Fruit fly (Drosophila melanogaster): Measurements from ENCODE around the gene Tengl2.
A peak's percentile ranks its signal among the peaks of the same experiment; 100 is the strongest.

Tengl2 gene

dm6 chr2L:2236722-2237121, 2.5 kb downstream of the Tengl2 start, which contains the start of gene Sec24CD (continued):
- no peak for TF ChIP-seq CG12155 (GFP tag; optimal IDR thresholded peaks at IDR 0.05)
- TF ChIP-seq CG11696 (GFP tag; IDR thresholded peaks at IDR 0.05) = no peak
- no peak for TF ChIP-seq CG17568 (GFP tag; optimal IDR thresholded peaks at IDR 0.05)
- TF ChIP-seq Hand (GFP tag; optimal IDR thresholded peaks at IDR 0.05) = no peak
- TF ChIP-seq Opbp (GFP tag; IDR thresholded peaks at IDR 0.05; ENCODE audit: partially characterized antibody) = peak; percentile 92; the same call in 2 of the 3 replicates
- TF ChIP-seq cg (GFP tag; optimal IDR thresholded peaks at IDR 0.05) = no peak
- no peak for TF ChIP-seq Bteb2 (GFP tag; optimal IDR thresholded peaks at IDR 0.05)
- TF ChIP-seq pho (GFP tag; optimal IDR thresholded peaks at IDR 0.05) = no peak
- no peak for TF ChIP-seq CG11085 (GFP tag; IDR thresholded peaks at IDR 0.05)
- no peak for TF ChIP-seq chn (GFP tag; optimal IDR thresholded peaks at IDR 0.05)
- TF ChIP-seq CG33213 (GFP tag; optimal IDR thresholded peaks at IDR 0.05) = peak; percentile 0
- TF ChIP-seq ro (GFP tag; IDR thresholded peaks at IDR 0.05) = no peak
- TF ChIP-seq CG7786 (GFP tag; optimal IDR thresholded peaks at IDR 0.05) = no peak
- no peak for TF ChIP-seq CG11504 (tag; optimal IDR thresholded peaks at IDR 0.05)
- TF ChIP-seq ac (GFP tag; optimal IDR thresholded peaks at IDR 0.05) = no peak
- TF ChIP-seq sug (tag; optimal IDR thresholded peaks at IDR 0.05) = no peak
- TF ChIP-seq CG8359 (GFP tag; optimal IDR thresholded peaks at IDR 0.05; ENCODE audit: borderline replicate concordance) = no peak
- TF ChIP-seq Eip74EF (GFP tag; optimal IDR thresholded peaks at IDR 0.05) = no peak
- no peak for TF ChIP-seq bigmax (GFP tag; optimal IDR thresholded peaks at IDR 0.05)
- peak; percentile 16 for TF ChIP-seq CG30403 (GFP tag; optimal IDR thresholded peaks at IDR 0.05)
- no peak for TF ChIP-seq CG1603 (tag; optimal IDR thresholded peaks at IDR 0.05)
- TF ChIP-seq CG16779 (GFP tag; IDR thresholded peaks at IDR 0.05) = no peak
- no peak for TF ChIP-seq Hr51 (GFP tag; optimal IDR thresholded peaks at IDR 0.05)
- TF ChIP-seq CTCF (GFP tag; optimal IDR thresholded peaks at IDR 0.05) = no peak
- TF ChIP-seq D19B (GFP tag; optimal IDR thresholded peaks at IDR 0.05) = no peak
- TF ChIP-seq CG3407 (GFP tag; optimal IDR thresholded peaks at IDR 0.05) = no peak
- no peak for TF ChIP-seq CG8478 (optimal IDR thresholded peaks at IDR 0.05)
- TF ChIP-seq CG2712 (tag; optimal IDR thresholded peaks at IDR 0.05) = no peak
- TF ChIP-seq CG9797 (GFP tag; optimal IDR thresholded peaks at IDR 0.05) = peak; percentile 35
- no peak for TF ChIP-seq CG13894 (tag; optimal IDR thresholded peaks at IDR 0.05)
- no peak for TF ChIP-seq CG6813 (GFP tag; optimal IDR thresholded peaks at IDR 0.05)
- TF ChIP-seq CG13296 (GFP tag; optimal IDR thresholded peaks at IDR 0.05) = no peak
- TF ChIP-seq lmd (GFP tag; IDR thresholded peaks at IDR 0.05) = no peak
- no peak for TF ChIP-seq D19A (tag; optimal IDR thresholded peaks at IDR 0.05)
- TF ChIP-seq sob (GFP tag; IDR thresholded peaks at IDR 0.05) = no peak
- no peak for TF ChIP-seq CG31388 (GFP tag; optimal IDR thresholded peaks at IDR 0.05)
- no peak for TF ChIP-seq CG4424 (GFP tag; optimal IDR thresholded peaks at IDR 0.05)
- no peak for TF ChIP-seq Asciz (GFP tag; optimal IDR thresholded peaks at IDR 0.05)
- peak; percentile 68 for TF ChIP-seq CG2116 (GFP tag; optimal IDR thresholded peaks at IDR 0.05)
- TF ChIP-seq CG9609 (GFP tag; optimal IDR thresholded peaks at IDR 0.05) = no peak
- peak; percentile 33 for TF ChIP-seq sens (GFP tag)
- TF ChIP-seq CG10543 (GFP tag; optimal IDR thresholded peaks at IDR 0.05) = no peak
- no peak for TF ChIP-seq CG1647 (GFP tag; optimal IDR thresholded peaks at IDR 0.05)
- TF ChIP-seq CG2202 (tag; optimal IDR thresholded peaks at IDR 0.05) = no peak
- no peak for TF ChIP-seq CG15073 (GFP tag; optimal IDR thresholded peaks at IDR 0.05)
- TF ChIP-seq klu (GFP tag; IDR thresholded peaks at IDR 0.05) = no peak
- TF ChIP-seq CG42726 (GFP tag; IDR thresholded peaks at IDR 0.05; ENCODE audit: partially characterized antibody) = peak; percentile 57; the same call in 1 of the 2 replicates
- no peak for TF ChIP-seq CG8388 (GFP tag; optimal IDR thresholded peaks at IDR 0.05)
- no peak for TF ChIP-seq pan (optimal IDR thresholded peaks at IDR 0.05)
- no peak for TF ChIP-seq pan (GFP tag; optimal IDR thresholded peaks at IDR 0.05 in 1 of 2, IDR thresholded peaks at IDR 0.05 in 1 of 2)
- TF ChIP-seq CG12942 (GFP tag; optimal IDR thresholded peaks at IDR 0.05) = no peak
- no peak for TF ChIP-seq unpg (GFP tag; optimal IDR thresholded peaks at IDR 0.05)
